Fruit fly (Drosophila melanogaster) whole organism, prepupa: ENCODE measurements around the gene Meltrin.

Experiments
- Blimp-1 ChIP-seq: fragments of 200-800 bp; sonication (Bioruptor generic); optimal IDR thresholded peaks from 3 replicates; lab custom pipeline; 2017; ENCODE audit warnings: missing biosample characterization, missing genetic modification characterization, mild to moderate bottlenecking, moderate library complexity, missing genetic modification reagents
- CG10669 ChIP-seq: fragments of 200-800 bp; sonication (Bioruptor generic); optimal IDR thresholded peaks from 3 replicates; lab custom pipeline; 2018; ENCODE audit warnings: missing biosample characterization, mild to moderate bottlenecking, missing genetic modification characterization, moderate library complexity
- CG11294 ChIP-seq: fragments of 200-800 bp; sonication (Bioruptor generic); IDR thresholded peaks from 2 replicates; pipeline ENCODE4 v1.3.6; 2022; ENCODE audit warnings: missing biosample characterization, missing genetic modification characterization
- CG11762 ChIP-seq: fragments of 200-800 bp; sonication (Bioruptor generic); optimal IDR thresholded peaks from 3 replicates; lab custom pipeline; 2016; ENCODE audit warnings: missing biosample characterization, missing genetic modification characterization; ENCODE audit not compliant: insufficient read depth
- CG11902 ChIP-seq: fragments of 200-800 bp; sonication (Bioruptor generic); optimal IDR thresholded peaks from 3 replicates; lab custom pipeline; 2016; ENCODE audit warnings: missing biosample characterization, missing genetic modification characterization
- CG15336 ChIP-seq: fragments of 200-800 bp; sonication (Bioruptor generic); IDR thresholded peaks from 2 replicates; pipeline ENCODE4 v1.3.6; 2022; ENCODE audit warnings: missing biosample characterization, missing genetic modification characterization
- CG3032 ChIP-seq: fragments of 200-800 bp; optimal IDR thresholded peaks from 2 replicates; lab custom pipeline; 2019; ENCODE audit warnings: missing biosample characterization, mild to moderate bottlenecking, missing genetic modification characterization, moderate library complexity
- CG31627 ChIP-seq: fragments of 200-800 bp; sonication (Bioruptor generic); optimal IDR thresholded peaks from 3 replicates; lab custom pipeline; 2016; ENCODE audit warnings: missing biosample characterization, missing genetic modification characterization
- CG32006 ChIP-seq: fragments of 200-800 bp; sonication (Bioruptor generic); optimal IDR thresholded peaks from 3 replicates; lab custom pipeline; 2017; ENCODE audit warnings: missing biosample characterization, mild to moderate bottlenecking, missing genetic modification characterization
- CG34406 ChIP-seq: fragments of 200-800 bp; sonication (Bioruptor generic); optimal IDR thresholded peaks from 3 replicates; lab custom pipeline; 2016; ENCODE audit warnings: missing biosample characterization, missing genetic modification characterization
- CG3919 ChIP-seq: fragments of 200-800 bp; sonication (Bioruptor generic); optimal IDR thresholded peaks from 3 replicates; lab custom pipeline; 2016; ENCODE audit warnings: missing biosample characterization, missing genetic modification characterization
- CG6163 ChIP-seq: fragments of 200-800 bp; sonication (Bioruptor generic); IDR thresholded peaks from 3 replicates; pipeline ENCODE4 v1.3.6; 2022; ENCODE audit warnings: missing biosample characterization, missing genetic modification characterization
- CG6276 ChIP-seq: fragments of 200-800 bp; sonication (Bioruptor generic); optimal IDR thresholded peaks from 2 replicates; lab custom pipeline; 2017; ENCODE audit warnings: missing biosample characterization, mild to moderate bottlenecking, missing genetic modification characterization
- CG6808 ChIP-seq: fragments of 200-800 bp; sonication (Bioruptor generic); optimal IDR thresholded peaks from 3 replicates; lab custom pipeline; 2017; ENCODE audit warnings: missing biosample characterization, missing genetic modification characterization, mild to moderate bottlenecking, moderate library complexity, missing genetic modification reagents
- CG6854 ChIP-seq: fragments of 200-800 bp; sonication (Bioruptor generic); optimal IDR thresholded peaks from 2 replicates; lab custom pipeline; 2017; ENCODE audit warnings: missing biosample characterization, mild to moderate bottlenecking, missing genetic modification characterization
- CG7368 ChIP-seq: fragments of 200-800 bp; sonication (Bioruptor generic); optimal IDR thresholded peaks from 3 replicates; lab custom pipeline; 2016; ENCODE audit warnings: missing biosample characterization, missing genetic modification characterization
- CG8119 ChIP-seq: fragments of 200-800 bp; sonication (Bioruptor generic); IDR thresholded peaks from 3 replicates; pipeline ENCODE4 v1.3.6; 2022; ENCODE audit warnings: missing biosample characterization, missing genetic modification characterization
- CG8632 ChIP-seq: fragments of 200-800 bp; sonication (Bioruptor generic); optimal IDR thresholded peaks from 3 replicates; lab custom pipeline; 2016; ENCODE audit warnings: missing biosample characterization, missing genetic modification characterization
- Eip75B ChIP-seq: fragments of 200-800 bp; sonication (Bioruptor generic); optimal IDR thresholded peaks from 3 replicates; lab custom pipeline; 2016; ENCODE audit warnings: missing biosample characterization, missing genetic modification characterization
- Eip78C ChIP-seq: fragments of 200-800 bp; sonication (Bioruptor generic); peaks from one replicate; lab custom pipeline; 2016; ENCODE audit warnings: missing biosample characterization, missing genetic modification characterization
- Eip93F ChIP-seq: fragments of 200-800 bp; sonication (Bioruptor generic); optimal IDR thresholded peaks from 2 replicates; lab custom pipeline; 2016; ENCODE audit warnings: missing biosample characterization, mild to moderate bottlenecking, missing genetic modification characterization
- Ets21C ChIP-seq: fragments of 200-800 bp; sonication (Bioruptor generic); optimal IDR thresholded peaks from 3 replicates; lab custom pipeline; 2016; ENCODE audit warnings: missing biosample characterization, missing genetic modification characterization
- Ets96B ChIP-seq: fragments of 200-800 bp; optimal IDR thresholded peaks from 2 replicates; lab custom pipeline; 2019; ENCODE audit warnings: missing biosample characterization, mild to moderate bottlenecking, missing genetic modification characterization, moderate library complexity
- Hr38 ChIP-seq: sonication (Bioruptor generic); optimal IDR thresholded peaks from 2 replicates; lab custom pipeline; 2016; ENCODE audit warnings: missing biosample characterization, missing genetic modification characterization
- Hr39 ChIP-seq: fragments of 200-800 bp; sonication (Bioruptor generic); optimal IDR thresholded peaks from 2 replicates; lab custom pipeline; 2016; ENCODE audit warnings: missing biosample characterization, missing genetic modification characterization
- Lpt ChIP-seq: fragments of 200-800 bp; sonication (Bioruptor generic); optimal IDR thresholded peaks from 3 replicates; lab custom pipeline; 2016; ENCODE audit warnings: missing biosample characterization, missing genetic modification characterization
- Met ChIP-seq: fragments of 200-800 bp; sonication (Bioruptor generic); optimal IDR thresholded peaks from 3 replicates; lab custom pipeline; 2016; ENCODE audit warnings: missing biosample characterization, missing genetic modification characterization
- OdsH ChIP-seq: fragments of 200-800 bp; sonication (Bioruptor generic); optimal IDR thresholded peaks from 3 replicates; lab custom pipeline; 2016; ENCODE audit warnings: missing biosample characterization, missing genetic modification characterization
- Smox ChIP-seq: fragments of 200-800 bp; sonication (Bioruptor generic); optimal IDR thresholded peaks from 3 replicates; lab custom pipeline; 2016; ENCODE audit warnings: missing biosample characterization, missing genetic modification characterization
- Sox14 ChIP-seq: fragments of 200-800 bp; sonication (Bioruptor generic); optimal IDR thresholded peaks from 3 replicates; lab custom pipeline; 2016; ENCODE audit warnings: missing biosample characterization, missing genetic modification characterization
- Sox15 ChIP-seq: fragments of 200-800 bp; sonication (Bioruptor generic); optimal IDR thresholded peaks from 3 replicates; lab custom pipeline; 2016; ENCODE audit warnings: missing biosample characterization, missing genetic modification characterization
- achi ChIP-seq: fragments of 200-800 bp; sonication (Bioruptor generic); optimal IDR thresholded peaks from 3 replicates; lab custom pipeline; 2016; ENCODE audit warnings: missing biosample characterization, missing genetic modification characterization
- acj6 ChIP-seq: fragments of 200-800 bp; sonication (Bioruptor generic); optimal IDR thresholded peaks from 3 replicates; lab custom pipeline; 2016; ENCODE audit warnings: missing biosample characterization, missing genetic modification characterization
- cyc ChIP-seq: fragments of 200-800 bp; sonication (Bioruptor generic); optimal IDR thresholded peaks from 3 replicates; lab custom pipeline; 2016; ENCODE audit warnings: missing biosample characterization, missing genetic modification characterization
- dac ChIP-seq: fragments of 200-800 bp; sonication (Bioruptor generic); optimal IDR thresholded peaks from 2 replicates; lab custom pipeline; 2017; ENCODE audit warnings: missing biosample characterization, mild to moderate bottlenecking, missing genetic modification characterization
- esn ChIP-seq: fragments of 200-800 bp; sonication (Bioruptor generic); optimal IDR thresholded peaks from 2 replicates; lab custom pipeline; 2016; ENCODE audit warnings: missing biosample characterization, mild to moderate bottlenecking, missing genetic modification characterization, moderate library complexity
- fd59A ChIP-seq: fragments of 200-800 bp; sonication (Bioruptor generic); optimal IDR thresholded peaks from 2 replicates; lab custom pipeline; 2017; ENCODE audit warnings: missing biosample characterization, mild to moderate bottlenecking, missing genetic modification characterization, missing genetic modification reagents
- fkh ChIP-seq: fragments of 200-800 bp; sonication (Bioruptor generic); optimal IDR thresholded peaks from 3 replicates; lab custom pipeline; 2017; ENCODE audit warnings: missing biosample characterization, mild to moderate bottlenecking, missing genetic modification characterization, moderate library complexity
- lz ChIP-seq: fragments of 200-800 bp; sonication (Bioruptor generic); optimal IDR thresholded peaks from 3 replicates; lab custom pipeline; 2016; ENCODE audit warnings: missing biosample characterization, missing genetic modification characterization
- net ChIP-seq: fragments of 200-800 bp; sonication (Bioruptor generic); optimal IDR thresholded peaks from 3 replicates; lab custom pipeline; 2016; ENCODE audit warnings: missing biosample characterization, missing genetic modification characterization
- pdm3 ChIP-seq: fragments of 200-800 bp; sonication (Bioruptor generic); optimal IDR thresholded peaks from 3 replicates; lab custom pipeline; 2016; ENCODE audit warnings: missing biosample characterization, missing genetic modification characterization
- svp ChIP-seq: fragments of 200-800 bp; sonication (Bioruptor generic); peaks from one replicate; lab custom pipeline; 2016; ENCODE audit warnings: missing biosample characterization, missing genetic modification characterization
- topi ChIP-seq: fragments of 200-800 bp; sonication (Bioruptor generic); optimal IDR thresholded peaks from 3 replicates; lab custom pipeline; 2016; ENCODE audit warnings: missing biosample characterization, missing genetic modification characterization

The Meltrin gene

dm6 chr3R:14696949-14697513 lies at the start of gene Meltrin (continued):
- TF ChIP-seq Eip75B, result peak; percentile 18
- peak; percentile 57 for TF ChIP-seq esn (GFP tag; lab: Kevin White, UChicago)
- peak; percentile 36 for TF ChIP-seq CG3032 (tag; lab: Kevin White, UChicago)
- TF ChIP-seq CG32006 (GFP tag; lab: Kevin White, UChicago), result no peak
- TF ChIP-seq acj6 (GFP tag; lab: Kevin White, UChicago), result no peak
- no peak for TF ChIP-seq dac (GFP tag; lab: Kevin White, UChicago)
- peak; percentile 17 for TF ChIP-seq Lpt (GFP tag; lab: Kevin White, UChicago)
- no peak for TF ChIP-seq CG10669 (GFP tag; lab: Kevin White, UChicago)

dm6 chr3R:14744339-14745129 lies 47.4 kb upstream of the Meltrin start:
- no peak for TF ChIP-seq pdm3
- TF ChIP-seq CG7368 (GFP tag; lab: Kevin White, UChicago), result no peak
- TF ChIP-seq Eip78C, result peak; percentile 73
- no peak for TF ChIP-seq Smox (GFP tag; lab: Kevin White, UChicago)
- no peak for TF ChIP-seq net
- TF ChIP-seq fkh (GFP tag; lab: Kevin White, UChicago), result peak; percentile 37
- TF ChIP-seq topi (GFP tag; lab: Kevin White, UChicago), result peak; percentile 12
- no peak for TF ChIP-seq cyc (GFP tag; lab: Kevin White, UChicago)
- TF ChIP-seq Hr39 (GFP tag; lab: Kevin White, UChicago), result no peak

dm6 chr3R:14743418-14743817 lies 46.3 kb upstream of the Meltrin start:
- TF ChIP-seq CG6854 (GFP tag; lab: Kevin White, UChicago), result peak; percentile 62
- TF ChIP-seq CG11902 (GFP tag; lab: Kevin White, UChicago), result no peak

- TF ChIP-seq OdsH (GFP tag; lab: Kevin White, UChicago), result peak; percentile 75
- 0 out of 2 replicates have a peak, but pooled peaks have one; percentile 56 for TF ChIP-seq CG11294 (GFP tag; lab: Robert Waterston, UW)
- TF ChIP-seq Blimp-1 (GFP tag; lab: Kevin White, UChicago), result no peak
- TF ChIP-seq Ets21C (GFP tag; lab: Kevin White, UChicago), result peak; percentile 48
- peak; percentile 62 for TF ChIP-seq CG6808 (GFP tag; lab: Kevin White, UChicago)
- peak; percentile 55 for TF ChIP-seq net
- peak; percentile 87 for TF ChIP-seq CG6163 (GFP tag; lab: Robert Waterston, UW)
- TF ChIP-seq svp (GFP tag; lab: Kevin White, UChicago), result peak; percentile 91
- TF ChIP-seq Eip78C, result peak; percentile 95
- peak; percentile 67 for TF ChIP-seq Smox (GFP tag; lab: Kevin White, UChicago)
- peak; percentile 63 for TF ChIP-seq CG3919 (GFP tag; lab: Kevin White, UChicago)
- peak; percentile 38 for TF ChIP-seq CG7368 (GFP tag; lab: Kevin White, UChicago)
- TF ChIP-seq CG15336 (GFP tag; lab: Robert Waterston, UW), result peak; percentile 75
- TF ChIP-seq CG10669 (GFP tag; lab: Kevin White, UChicago), result peak; percentile 71
- TF ChIP-seq pdm3, result peak; percentile 77
- peak; percentile 76 for TF ChIP-seq Ets96B (tag; lab: Kevin White, UChicago)
- peak; percentile 71 for TF ChIP-seq Met (GFP tag; lab: Kevin White, UChicago)
- TF ChIP-seq lz (GFP tag; lab: Kevin White, UChicago), result peak; percentile 66
- TF ChIP-seq Sox15 (GFP tag; lab: Kevin White, UChicago), result peak; percentile 38
- peak; percentile 82 for TF ChIP-seq topi (GFP tag; lab: Kevin White, UChicago)
- peak; percentile 66 for TF ChIP-seq CG31627 (GFP tag; lab: Kevin White, UChicago)
- peak; percentile 46 for TF ChIP-seq CG11762 (GFP tag; lab: Kevin White, UChicago)
- TF ChIP-seq CG8632, result peak; percentile 51
- peak; percentile 9 for TF ChIP-seq Eip93F
- TF ChIP-seq achi (GFP tag; lab: Kevin White, UChicago), result peak; percentile 77
- TF ChIP-seq CG3032 (tag; lab: Kevin White, UChicago), result peak; percentile 69
- TF ChIP-seq fkh (GFP tag; lab: Kevin White, UChicago), result no peak
- no peak for TF ChIP-seq Hr38 (GFP tag; lab: Kevin White, UChicago)
- TF ChIP-seq CG8119 (GFP tag; lab: Robert Waterston, UW), result peak; percentile 75
- TF ChIP-seq Sox14 (GFP tag; lab: Kevin White, UChicago), result peak; percentile 65
- TF ChIP-seq CG6276 (GFP tag; lab: Kevin White, UChicago), result peak; percentile 25
- TF ChIP-seq fd59A (GFP tag; lab: Kevin White, UChicago), result peak; percentile 44
- TF ChIP-seq cyc (GFP tag; lab: Kevin White, UChicago), result peak; percentile 62
- TF ChIP-seq CG32006 (GFP tag; lab: Kevin White, UChicago), result peak; percentile 67
- TF ChIP-seq CG34406, result peak; percentile 41
Observed at dm6 chr3R:14742928-14743327, 45.8 kb upstream of the Meltrin start.
